Fruit fly (Drosophila melanogaster): ENCODE data around the gene CG33158.

- TF ChIP-seq psq (optimal IDR thresholded peaks at IDR 0.05) (no peak), Sin3A (optimal IDR thresholded peaks at IDR 0.05) (no peak), h (optimal IDR thresholded peaks at IDR 0.05) (no peak), insv (optimal IDR thresholded peaks at IDR 0.05) (no peak), Myc (optimal IDR thresholded peaks at IDR 0.05) (no peak), ttk (optimal IDR thresholded peaks at IDR 0.05) (no peak)
Measured at dm6 chr3L:16392203-16392800, 27.1 kb upstream of the CG33158 start.

All from Kc167 (cell line).